Worm (Caenorhabditis elegans) whole organism, dauer: ENCODE measurements around the gene Y46G5A.23.

Source experiments
- unc-62 ChIP-seq: sonication (generic microtip); optimal IDR thresholded peaks from 2 replicates; lab custom pipeline; 2017; ENCODE audit warnings: missing biosample characterization, missing genetic modification reagents, missing genetic modification characterization

Y46G5A.23 gene

DNA sequence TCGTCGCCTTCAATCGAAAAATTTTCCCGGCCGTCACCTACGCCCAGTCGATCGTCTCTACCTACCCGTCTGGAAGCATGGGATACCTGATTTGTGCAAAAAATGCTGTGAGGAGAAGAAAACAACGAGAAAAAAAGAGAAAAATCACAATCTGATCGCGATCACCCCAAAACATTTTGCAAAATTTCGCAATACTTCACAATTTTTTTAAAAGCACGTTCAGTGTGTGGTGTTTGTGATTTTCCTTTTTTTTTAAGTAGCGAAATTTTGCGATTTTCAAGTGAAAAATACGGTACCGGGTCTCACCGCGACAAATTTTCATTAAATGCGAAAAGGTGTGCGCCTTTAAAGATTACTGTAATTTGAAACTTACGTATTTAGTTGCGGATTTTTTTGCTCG, 19.0 kb downstream of the Y46G5A.23 start:
- no peak for TF ChIP-seq unc-62 (GFP tag; lab: Kevin White, UChicago)

DNA sequence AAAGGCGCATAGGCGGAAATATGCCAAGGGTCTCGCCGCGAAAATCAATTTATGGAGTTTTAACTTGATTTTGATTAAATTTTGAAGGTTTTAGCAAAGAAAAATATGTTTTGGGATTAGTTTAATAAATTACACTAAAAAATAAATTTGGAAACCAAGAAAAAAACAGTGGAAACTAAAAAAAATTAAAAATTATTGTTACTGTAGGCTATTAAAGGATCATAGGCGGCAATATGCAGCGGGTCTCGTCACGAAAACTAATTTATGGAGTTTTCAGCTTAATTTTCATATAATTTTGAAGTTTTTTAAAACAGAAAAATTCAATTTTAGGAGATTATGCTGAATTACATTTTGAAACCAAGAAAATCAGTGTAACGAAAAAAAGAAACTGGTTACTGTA, 20.0 kb downstream of the Y46G5A.23 start:
- TF ChIP-seq unc-62 (GFP tag; lab: Kevin White, UChicago), result no peak

DNA sequence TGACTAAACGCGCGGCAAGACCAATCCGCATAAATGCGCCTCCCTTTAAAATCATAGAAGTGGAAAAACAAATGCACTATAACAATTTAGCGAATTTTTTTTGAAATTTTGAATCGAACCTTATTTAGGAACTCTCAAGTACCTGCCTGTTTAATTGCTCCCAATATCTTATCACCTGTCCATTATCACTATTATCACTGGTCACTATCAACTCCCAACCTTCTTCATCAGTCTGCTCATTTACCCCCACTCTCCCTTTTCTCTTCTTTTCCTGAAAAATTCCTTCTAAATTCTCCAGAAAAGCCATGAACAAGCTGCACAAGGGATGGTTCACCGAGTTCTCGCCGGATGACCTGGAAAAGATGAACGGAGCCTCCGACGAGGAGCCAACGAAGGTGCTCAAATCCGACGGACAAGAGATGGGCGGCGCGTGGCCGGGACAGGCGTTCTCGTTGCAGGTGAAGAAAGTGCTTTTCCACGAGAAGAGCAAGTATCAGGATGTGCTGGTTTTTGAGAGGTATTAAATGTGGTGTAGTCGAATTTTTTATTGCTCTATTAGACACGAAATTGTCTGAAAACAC, 22.1 kb downstream of the Y46G5A.23 start, which contains the start of gene spds-1:
spds-1 (plus strand) TSS at position 298 of the 581 bp plus-strand sequence.
- TF ChIP-seq unc-62 (GFP tag; lab: Kevin White, UChicago), result no peak

DNA sequence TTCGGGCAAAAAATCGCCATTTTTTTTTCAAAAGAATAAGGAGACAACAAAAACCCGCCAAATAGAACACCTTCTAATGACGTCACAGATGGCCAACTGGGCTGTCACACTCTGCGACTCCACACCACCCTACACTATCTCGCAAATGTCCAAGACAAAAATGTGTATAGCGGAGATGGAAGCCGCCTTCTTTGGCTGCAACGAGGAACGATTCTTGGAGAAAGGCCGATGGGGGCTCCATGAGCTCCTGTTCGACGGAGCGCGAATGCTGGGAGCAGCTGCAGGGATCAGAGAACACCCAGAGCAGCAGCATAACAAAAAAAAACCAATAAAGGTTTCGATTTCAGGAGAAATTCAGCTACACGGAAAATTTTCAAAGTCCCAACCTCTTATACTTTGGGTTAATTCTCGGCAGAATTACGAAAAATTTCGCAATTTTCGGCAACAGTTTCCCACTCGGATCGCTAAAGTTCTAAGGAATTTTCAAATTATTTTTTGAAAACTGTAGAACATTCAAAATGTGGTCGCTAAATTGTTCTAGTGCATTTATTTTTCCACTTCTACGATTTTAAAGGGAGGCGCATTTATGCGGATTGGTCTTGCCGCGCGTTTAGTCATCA, 22.9 kb downstream of the Y46G5A.23 start:
- no peak for TF ChIP-seq unc-62 (GFP tag; lab: Kevin White, UChicago)

DNA sequence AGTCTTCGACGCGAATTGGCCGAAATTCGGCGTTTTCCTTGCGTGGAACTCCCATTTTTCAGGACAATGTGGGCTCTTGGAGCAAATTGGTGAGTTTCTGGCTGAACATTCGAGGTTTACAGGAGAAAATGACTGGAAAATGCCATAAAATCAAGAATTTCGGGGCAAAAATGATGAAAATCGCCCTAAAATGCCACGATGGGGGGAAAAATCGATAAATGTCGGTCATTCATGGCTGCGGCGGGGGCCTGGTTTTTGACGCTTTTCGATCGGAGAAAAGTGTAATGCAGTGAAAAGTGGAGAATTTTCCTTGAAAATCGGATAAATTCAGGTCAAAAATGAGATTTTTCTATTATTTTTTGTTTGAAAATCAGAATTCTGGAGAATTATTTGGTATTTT, 23.6 kb downstream of the Y46G5A.23 start, which contains the start of the genes Y46G5A.18 and Y46G5A.47:
Y46G5A.18 (minus strand) TSS at position 101 of the 400 bp plus-strand sequence.
Y46G5A.47 (minus strand) TSS at position 146 of the 400 bp plus-strand sequence.
- no peak for TF ChIP-seq unc-62 (GFP tag; lab: Kevin White, UChicago)

DNA sequence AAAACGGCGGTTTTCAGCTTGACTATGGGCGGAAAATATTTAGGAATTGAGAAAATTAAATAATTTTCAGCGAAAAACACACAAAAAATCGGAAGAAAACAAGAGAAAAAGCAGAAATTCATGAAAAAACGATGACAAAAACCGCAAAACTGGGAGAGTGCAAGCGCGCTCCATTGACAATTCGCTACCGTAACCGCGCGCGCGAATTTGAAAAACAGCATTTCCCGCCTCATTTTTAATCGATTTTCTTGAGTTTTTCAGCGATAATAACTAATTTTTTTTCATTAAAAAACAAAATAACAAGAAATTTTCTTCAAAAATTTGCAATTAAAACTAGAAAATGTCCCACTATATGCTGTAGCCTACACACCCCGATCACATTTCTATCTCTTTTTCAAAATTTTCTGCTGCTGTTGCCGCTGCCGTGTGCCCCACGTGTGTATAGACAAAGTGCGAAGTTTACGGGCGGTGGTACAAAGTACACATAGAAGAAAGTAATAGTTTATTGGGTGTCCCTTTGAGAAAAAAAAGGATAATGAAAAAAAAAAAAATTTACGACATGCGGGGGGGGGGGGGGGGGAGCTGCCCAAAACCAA, 28.7 kb downstream of the Y46G5A.23 start:
- no peak for TF ChIP-seq unc-62 (GFP tag; lab: Kevin White, UChicago)

DNA sequence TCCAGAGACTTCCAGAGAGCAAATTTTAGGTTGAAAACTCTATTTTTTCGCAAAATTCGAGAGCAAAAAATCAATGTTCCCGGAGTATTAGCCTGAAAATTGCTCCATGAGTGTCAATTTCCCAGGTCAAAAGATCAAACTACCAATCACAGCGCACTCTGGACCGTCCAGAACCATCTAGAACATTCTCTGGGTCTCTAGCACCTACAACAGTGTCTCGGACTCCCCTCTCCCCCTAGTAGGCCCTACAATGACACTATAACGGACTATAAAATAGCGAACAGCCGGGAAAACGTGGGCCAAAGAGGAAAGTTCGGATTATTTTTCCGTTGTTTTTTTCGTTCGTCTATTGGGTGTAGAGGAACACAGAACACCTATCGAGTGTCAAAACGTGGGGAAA, 29.4 kb downstream of the Y46G5A.23 start:
- TF ChIP-seq unc-62 (GFP tag; lab: Kevin White, UChicago), result no peak

DNA sequence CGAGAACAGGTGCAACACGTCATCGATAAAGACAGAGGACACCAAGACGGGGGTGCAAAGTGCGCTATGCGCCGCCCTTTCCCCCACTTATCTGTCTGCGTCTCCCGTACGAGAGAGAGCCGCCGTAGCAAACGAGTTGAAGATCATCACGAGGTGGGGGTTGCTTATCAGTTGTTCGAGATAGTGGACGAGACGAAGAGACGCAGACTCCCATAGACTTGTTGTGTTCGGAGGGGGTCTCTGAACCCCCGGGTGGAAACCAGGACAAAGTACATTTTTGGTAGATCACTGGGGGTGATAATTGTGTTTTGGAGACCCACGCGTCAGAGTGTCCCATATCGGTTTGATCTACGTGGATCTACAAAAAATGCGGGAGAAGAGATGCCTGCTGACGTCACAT, 29.9 kb downstream of the Y46G5A.23 start:
- no peak for TF ChIP-seq unc-62 (GFP tag; lab: Kevin White, UChicago)

DNA sequence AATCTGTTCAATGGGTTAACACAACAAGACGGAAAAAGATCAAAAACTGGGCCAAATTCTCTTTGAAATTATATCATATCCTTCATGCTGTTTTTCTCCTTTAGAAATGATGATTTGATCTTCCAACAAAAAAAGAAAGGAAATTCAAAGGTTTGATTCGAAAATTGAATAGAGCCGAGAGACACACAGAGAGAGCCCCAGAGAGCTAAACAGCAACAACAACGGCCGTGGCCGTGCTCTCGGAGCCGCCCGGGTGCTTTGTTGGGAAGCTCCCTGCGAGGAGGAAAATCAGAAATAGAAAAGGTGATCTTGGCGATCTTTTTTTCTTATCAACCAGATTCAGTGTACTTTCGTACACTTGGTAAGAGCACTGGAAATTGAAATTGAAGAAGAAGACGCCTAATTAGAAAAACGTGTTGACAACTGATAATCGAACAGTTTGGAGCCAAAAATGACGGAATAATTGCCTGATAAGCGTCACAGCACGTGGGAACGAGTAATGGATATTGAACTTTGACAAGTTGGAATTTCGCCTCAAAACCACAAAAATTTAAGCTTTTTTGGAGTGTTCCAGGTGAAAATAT, 31.5 kb downstream of the Y46G5A.23 start:
- no peak for TF ChIP-seq unc-62 (GFP tag; lab: Kevin White, UChicago)

DNA sequence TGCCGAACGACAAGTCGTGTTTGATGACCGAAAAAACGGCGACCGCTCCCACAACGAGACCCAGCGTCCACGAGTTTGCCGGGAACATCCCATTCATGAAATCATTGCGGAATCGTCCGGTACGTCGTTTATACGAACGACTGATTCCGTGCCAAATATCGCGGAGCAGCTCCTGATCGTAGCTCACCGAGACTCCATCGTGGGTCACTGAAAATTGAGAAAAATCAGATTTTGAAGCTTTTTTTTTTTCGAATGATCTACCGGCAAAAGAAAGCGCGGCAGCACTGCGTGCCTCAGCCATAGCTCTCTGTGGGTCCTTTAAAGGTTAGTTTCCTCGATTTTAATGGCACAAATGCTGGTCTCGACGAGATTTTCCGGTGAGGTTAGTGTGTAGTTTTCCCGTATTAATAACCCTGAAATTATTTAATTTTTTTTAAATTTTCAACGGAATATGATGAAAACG, 32.7 kb downstream of the Y46G5A.23 start, which contains the start of gene cpt-1:
cpt-1 (minus strand) TSS at position 413 of the 463 bp plus-strand sequence.
- no peak for TF ChIP-seq unc-62 (GFP tag; lab: Kevin White, UChicago)

DNA sequence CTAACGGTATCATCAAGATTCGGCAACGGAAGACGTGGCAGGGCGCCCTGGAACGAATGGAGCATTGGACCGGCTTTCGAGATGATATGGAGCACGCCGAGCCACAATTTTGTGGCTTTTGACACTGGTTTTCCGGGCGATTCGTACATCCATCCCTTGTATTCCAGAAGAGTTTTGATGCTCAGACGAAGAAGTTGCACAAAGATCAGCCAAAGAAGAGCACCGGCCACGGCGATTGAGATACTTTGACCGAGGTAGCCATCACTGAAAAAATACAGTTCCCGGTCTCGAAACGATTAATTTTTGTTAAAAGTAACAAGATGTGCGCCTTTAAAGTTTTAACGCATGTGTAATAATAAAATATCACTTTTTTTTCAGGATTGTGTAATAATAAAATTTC, 33.6 kb downstream of the Y46G5A.23 start:
- TF ChIP-seq unc-62 (GFP tag; lab: Kevin White, UChicago), result no peak

DNA sequence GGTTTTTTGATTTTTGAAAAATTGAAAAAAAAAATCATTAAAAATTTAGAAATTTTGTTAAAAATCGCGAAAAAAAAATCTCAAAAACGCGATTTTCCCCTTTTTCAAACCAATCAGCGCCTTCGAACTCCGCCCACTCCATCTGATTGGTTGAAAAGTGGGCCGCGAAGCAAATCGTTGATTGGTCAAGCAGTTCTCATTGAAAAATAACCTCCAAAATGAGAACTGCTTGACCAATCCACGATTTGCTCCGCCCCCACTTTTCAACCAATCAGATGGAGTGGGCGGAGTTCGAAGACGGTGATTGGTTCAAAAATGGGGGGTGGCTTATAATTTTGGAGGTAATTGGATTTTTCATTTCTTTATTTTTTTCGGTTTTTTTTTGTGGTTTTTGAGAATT, 38.4 kb downstream of the Y46G5A.23 start:
- TF ChIP-seq unc-62 (GFP tag; lab: Kevin White, UChicago), result no peak

DNA sequence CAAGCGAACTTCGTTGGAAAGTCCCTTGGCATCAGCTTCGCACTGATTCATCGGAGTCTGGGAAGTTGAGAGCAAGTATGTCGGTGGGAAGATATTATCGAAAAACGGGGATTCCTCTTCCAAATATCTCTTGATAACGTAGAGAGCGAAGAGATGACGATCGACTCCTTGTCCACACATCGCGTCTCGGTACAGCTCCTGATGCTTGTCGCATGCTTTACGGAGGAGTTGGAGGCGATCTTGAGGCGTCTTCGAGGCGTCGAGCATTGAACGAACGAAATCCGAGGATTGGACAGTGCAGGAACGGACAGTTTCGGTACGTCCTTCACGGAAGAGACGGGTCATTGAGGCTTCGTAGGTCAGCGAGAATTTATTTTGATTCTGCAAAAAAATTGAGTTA, 39.3 kb downstream of the Y46G5A.23 start:
- no peak for TF ChIP-seq unc-62 (GFP tag; lab: Kevin White, UChicago)

DNA sequence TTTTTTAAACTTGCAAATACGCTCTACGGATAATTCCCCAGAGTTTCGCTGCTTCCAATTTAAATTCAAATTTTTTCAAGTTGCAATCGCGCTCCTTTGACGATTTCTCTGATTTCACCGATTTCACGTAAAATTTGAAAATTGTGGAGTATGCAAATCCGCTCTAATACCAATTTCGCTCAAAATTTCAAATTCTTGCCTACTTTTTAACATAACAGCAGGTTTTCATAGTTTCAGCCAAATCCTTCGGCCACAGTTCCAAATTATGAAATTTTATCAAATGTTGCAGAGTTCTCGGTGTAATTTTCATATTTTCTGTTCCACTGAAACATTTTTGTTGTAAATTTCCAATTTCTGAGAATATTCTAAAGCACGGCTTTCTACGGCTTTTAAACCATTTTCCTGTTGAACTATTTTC, 40.9 kb downstream of the Y46G5A.23 start, which contains the start of gene alkb-7:
alkb-7 (minus strand) TSS at position 323 of the 418 bp plus-strand sequence.
- no peak for TF ChIP-seq unc-62 (GFP tag; lab: Kevin White, UChicago)

DNA sequence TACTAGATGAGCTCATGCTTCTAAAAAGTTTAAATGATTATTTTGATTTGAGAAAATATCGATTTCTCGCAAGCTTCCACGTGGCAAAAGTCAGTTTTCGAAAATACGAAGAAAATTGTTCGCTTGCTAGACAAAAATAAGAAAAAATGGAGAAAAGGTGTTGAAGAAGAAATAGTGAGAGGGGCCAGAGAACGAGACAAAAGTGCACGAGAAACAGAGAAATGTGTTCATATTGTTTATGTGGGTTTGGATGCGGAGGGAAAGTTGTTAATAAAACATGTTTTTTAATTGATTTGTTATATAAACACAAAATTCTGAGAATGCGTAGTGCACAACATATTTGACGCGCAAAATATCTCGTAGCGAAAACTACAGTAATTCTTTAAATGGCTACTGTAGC, 43.4 kb downstream of the Y46G5A.23 start, which contains the start of gene Y46G5A.15:
Y46G5A.15 (minus strand) TSS at position 26 of the 400 bp plus-strand sequence.
- TF ChIP-seq unc-62 (GFP tag; lab: Kevin White, UChicago), result no peak
